Worm (Caenorhabditis elegans) whole organism, young adult: ENCODE data around the gene grl-12.
A peak's percentile ranks its signal among the peaks of the same experiment; 100 is the strongest.

Experiments
- D2030.7 ChIP-seq: fragments of 200-800 bp; sonication (Bioruptor generic); IDR thresholded peaks from 2 replicates; pipeline ENCODE4 v1.3.6; 2022; ENCODE audit warnings: missing genetic modification reagents, missing genetic modification characterization, missing compliant biosample characterization
- F10E7.11 ChIP-seq: sonication (generic microtip); optimal IDR thresholded peaks from 2 replicates; lab custom pipeline; 2017; ENCODE audit warnings: mild to moderate bottlenecking, missing genetic modification characterization, moderate library complexity, missing compliant biosample characterization
- F22D6.2 ChIP-seq: sonication (generic microtip); optimal IDR thresholded peaks from 2 replicates; lab custom pipeline; 2016; ENCODE audit warnings: mild to moderate bottlenecking, missing genetic modification characterization, missing compliant biosample characterization
- F39B2.1 ChIP-seq: fragments of 200-800 bp; sonication (Bioruptor generic); IDR thresholded peaks from 2 replicates; pipeline ENCODE4 v1.3.6; 2022; ENCODE audit warnings: missing genetic modification reagents, missing genetic modification characterization, missing compliant biosample characterization
- F52B5.7 ChIP-seq: sonication (generic microtip); optimal IDR thresholded peaks from 2 replicates; lab custom pipeline; 2016; ENCODE audit warnings: mild to moderate bottlenecking, missing genetic modification characterization, missing compliant biosample characterization
- F57A8.1 ChIP-seq: fragments of 200-800 bp; sonication (Bioruptor generic); optimal IDR thresholded peaks from 2 replicates; lab custom pipeline; 2018; ENCODE audit warnings: mild to moderate bottlenecking, missing genetic modification characterization, moderate library complexity, missing compliant biosample characterization
- K12H6.12 ChIP-seq: fragments of 200-800 bp; sonication (Bioruptor generic); optimal IDR thresholded peaks from 2 replicates; lab custom pipeline; 2018; ENCODE audit warnings: mild to moderate bottlenecking, missing genetic modification characterization, missing compliant biosample characterization
- Y53G8AR.9 ChIP-seq: fragments of 200-800 bp; sonication (Bioruptor generic); conservative IDR thresholded peaks from 2 replicates; pipeline ENCODE4 v1.3.6; 2022; ENCODE audit warnings: missing genetic modification reagents, missing genetic modification characterization, missing compliant biosample characterization
- Y79H2A.3 ChIP-seq: fragments of 200-800 bp; sonication (Bioruptor generic); conservative IDR thresholded peaks from 2 replicates; pipeline ENCODE4 v1.3.6; 2022; ENCODE audit warnings: missing genetic modification reagents, missing genetic modification characterization, missing compliant biosample characterization
- Y95B8A.8 ChIP-seq: fragments of 200-800 bp; sonication (Bioruptor generic); IDR thresholded peaks from 2 replicates; pipeline ENCODE4 v1.3.6; 2022; ENCODE audit warnings: missing genetic modification reagents, missing genetic modification characterization, missing compliant biosample characterization
- ama-1 ChIP-seq, 3 experiments: fragments of 150-350 bp in 1 of 3; sonication (generic microtip) in 2 of 3; optimal IDR thresholded peaks; 2 replicates each; lab custom pipeline; 2014 to 2018; ENCODE audit warnings: missing biosample characterization in 2 of 3, missing genetic modification characterization in 2 of 3, missing genetic modification reagents in 2 of 3
- attf-3 ChIP-seq: fragments of 200-800 bp; sonication (Bioruptor generic); conservative IDR thresholded peaks from 2 replicates; pipeline ENCODE4 v1.3.6; 2022; ENCODE audit warnings: missing genetic modification reagents, missing genetic modification characterization, missing compliant biosample characterization
- bed-1 ChIP-seq: fragments of 200-800 bp; sonication (Bioruptor generic); IDR thresholded peaks from 2 replicates; pipeline ENCODE4 v1.3.6; 2022; ENCODE audit warnings: missing genetic modification reagents, missing genetic modification characterization, missing compliant biosample characterization
- ceh-100 ChIP-seq: fragments of 200-800 bp; sonication (Bioruptor generic); IDR thresholded peaks from 2 replicates; pipeline ENCODE4 v1.3.6; 2022; ENCODE audit warnings: missing genetic modification reagents, missing genetic modification characterization, missing compliant biosample characterization
- ceh-27 ChIP-seq: fragments of 200-800 bp; sonication (Bioruptor generic); optimal IDR thresholded peaks from 2 replicates; lab custom pipeline; 2018; ENCODE audit warnings: mild to moderate bottlenecking, missing genetic modification characterization, moderate library complexity, missing compliant biosample characterization
- ceh-58 ChIP-seq: fragments of 200-800 bp; sonication (Bioruptor generic); IDR thresholded peaks from 2 replicates; pipeline ENCODE4 v1.3.6; 2022; ENCODE audit warnings: missing genetic modification characterization, missing compliant biosample characterization
- die-1 ChIP-seq: sonication (generic microtip); optimal IDR thresholded peaks from 2 replicates; lab custom pipeline; 2016; ENCODE audit warnings: missing genotype, mild to moderate bottlenecking, missing genetic modification characterization, missing compliant biosample characterization
- egl-18 ChIP-seq: fragments of 200-800 bp; sonication (Bioruptor generic); IDR thresholded peaks from 2 replicates; pipeline ENCODE4 v1.3.6; 2022; ENCODE audit warnings: missing genetic modification reagents, missing genetic modification characterization, missing compliant biosample characterization
- ekl-4 ChIP-seq: fragments of 200-800 bp; sonication (Bioruptor generic); IDR thresholded peaks from 2 replicates; pipeline ENCODE4 v1.3.6; 2022; ENCODE audit warnings: missing genetic modification reagents, missing genetic modification characterization, missing compliant biosample characterization
- him-1 ChIP-seq: sonication (generic microtip); optimal IDR thresholded peaks from 2 replicates; lab custom pipeline; 2016; ENCODE audit warnings: missing genotype, missing genetic modification reagents, missing genetic modification characterization, missing compliant biosample characterization
- hlh-12 ChIP-seq: sonication (generic microtip); optimal IDR thresholded peaks from 2 replicates; lab custom pipeline; 2016; ENCODE audit warnings: missing genetic modification characterization, missing compliant biosample characterization
- hrde-1 ChIP-seq: sonication (generic microtip); optimal IDR thresholded peaks from 2 replicates; lab custom pipeline; 2016; ENCODE audit warnings: missing genetic modification characterization, mild to moderate bottlenecking, missing compliant biosample characterization, moderate library complexity, missing genotype, missing genetic modification reagents, borderline replicate concordance
- let-526 ChIP-seq: fragments of 200-800 bp; sonication (Bioruptor generic); IDR thresholded peaks from 2 replicates; pipeline ENCODE4 v1.3.6; 2022; ENCODE audit warnings: missing genetic modification reagents, missing genetic modification characterization, missing compliant biosample characterization
- lin-40 ChIP-seq: sonication (generic microtip); optimal IDR thresholded peaks from 2 replicates; lab custom pipeline; 2016; ENCODE audit warnings: missing genetic modification characterization, mild to moderate bottlenecking, missing compliant biosample characterization, missing genotype, missing genetic modification reagents
- lin-54 ChIP-seq: fragments of 200-800 bp; sonication (Bioruptor generic); optimal IDR thresholded peaks from 2 replicates; lab custom pipeline; 2018; ENCODE audit warnings: mild to moderate bottlenecking, missing genetic modification characterization, missing compliant biosample characterization
- lsl-1 ChIP-seq: fragments of 200-800 bp; sonication (Bioruptor generic); optimal IDR thresholded peaks from 2 replicates; lab custom pipeline; 2018; ENCODE audit warnings: mild to moderate bottlenecking, missing genetic modification characterization, moderate library complexity, missing compliant biosample characterization
- madf-3 ChIP-seq: fragments of 200-800 bp; sonication (Bioruptor generic); IDR thresholded peaks from 2 replicates; pipeline ENCODE4 v1.3.6; 2022; ENCODE audit warnings: missing genetic modification reagents, missing genetic modification characterization, missing compliant biosample characterization
- madf-6 ChIP-seq: fragments of 200-800 bp; sonication (Bioruptor generic); IDR thresholded peaks from 2 replicates; pipeline ENCODE4 v1.3.6; 2022; ENCODE audit warnings: missing genetic modification reagents, missing genetic modification characterization, missing compliant biosample characterization
- nfyb-1 ChIP-seq: fragments of 200-800 bp; sonication (Bioruptor generic); IDR thresholded peaks from 2 replicates; pipeline ENCODE4 v1.3.6; 2022; ENCODE audit warnings: missing genetic modification reagents, missing genetic modification characterization, missing compliant biosample characterization
- nhr-27 ChIP-seq: fragments of 200-800 bp; sonication (Bioruptor generic); optimal IDR thresholded peaks from 2 replicates; lab custom pipeline; 2018; ENCODE audit warnings: mild to moderate bottlenecking, missing genetic modification characterization, moderate library complexity, missing compliant biosample characterization
- sdz-38 ChIP-seq: sonication (generic microtip); optimal IDR thresholded peaks from 2 replicates; lab custom pipeline; 2016; ENCODE audit warnings: missing genotype, missing genetic modification characterization, missing compliant biosample characterization
- somi-1 ChIP-seq: fragments of 200-800 bp; sonication (Bioruptor generic); optimal IDR thresholded peaks from 2 replicates; lab custom pipeline; 2018; ENCODE audit warnings: mild to moderate bottlenecking, missing genetic modification characterization, missing compliant biosample characterization
- tbp1 ChIP-seq: fragments of 200-800 bp; sonication (Bioruptor generic); optimal IDR thresholded peaks from 2 replicates; lab custom pipeline; 2018; ENCODE audit warnings: mild to moderate bottlenecking, missing genetic modification characterization, missing compliant biosample characterization
- tbx-9 ChIP-seq: sonication (generic microtip); optimal IDR thresholded peaks from 2 replicates; lab custom pipeline; 2016; ENCODE audit warnings: borderline replicate concordance, missing genetic modification characterization, inconsistent platforms, missing compliant biosample characterization
- unc-130 ChIP-seq: sonication (generic microtip); optimal IDR thresholded peaks from 2 replicates; lab custom pipeline; 2016; ENCODE audit warnings: missing genetic modification reagents, missing genetic modification characterization, missing compliant biosample characterization
- xnd-1 ChIP-seq: sonication (generic microtip); optimal IDR thresholded peaks from 2 replicates; lab custom pipeline; 2016; ENCODE audit warnings: missing genotype, missing genetic modification reagents, missing genetic modification characterization, missing compliant biosample characterization
- zfh-2 ChIP-seq: fragments of 200-800 bp; sonication (Bioruptor generic); conservative IDR thresholded peaks from 2 replicates; pipeline ENCODE4 v1.3.6; 2022; ENCODE audit warnings: missing genetic modification reagents, missing genetic modification characterization, missing compliant biosample characterization
- ztf-18 ChIP-seq: sonication (generic microtip); optimal IDR thresholded peaks from 2 replicates; lab custom pipeline; 2016; ENCODE audit warnings: missing genotype, mild to moderate bottlenecking, missing genetic modification characterization, missing compliant biosample characterization
- ztf-26 ChIP-seq: sonication (generic microtip); optimal IDR thresholded peaks from 2 replicates; lab custom pipeline; 2017; ENCODE audit warnings: missing genetic modification characterization, missing compliant biosample characterization

The grl-12 gene

DNA sequence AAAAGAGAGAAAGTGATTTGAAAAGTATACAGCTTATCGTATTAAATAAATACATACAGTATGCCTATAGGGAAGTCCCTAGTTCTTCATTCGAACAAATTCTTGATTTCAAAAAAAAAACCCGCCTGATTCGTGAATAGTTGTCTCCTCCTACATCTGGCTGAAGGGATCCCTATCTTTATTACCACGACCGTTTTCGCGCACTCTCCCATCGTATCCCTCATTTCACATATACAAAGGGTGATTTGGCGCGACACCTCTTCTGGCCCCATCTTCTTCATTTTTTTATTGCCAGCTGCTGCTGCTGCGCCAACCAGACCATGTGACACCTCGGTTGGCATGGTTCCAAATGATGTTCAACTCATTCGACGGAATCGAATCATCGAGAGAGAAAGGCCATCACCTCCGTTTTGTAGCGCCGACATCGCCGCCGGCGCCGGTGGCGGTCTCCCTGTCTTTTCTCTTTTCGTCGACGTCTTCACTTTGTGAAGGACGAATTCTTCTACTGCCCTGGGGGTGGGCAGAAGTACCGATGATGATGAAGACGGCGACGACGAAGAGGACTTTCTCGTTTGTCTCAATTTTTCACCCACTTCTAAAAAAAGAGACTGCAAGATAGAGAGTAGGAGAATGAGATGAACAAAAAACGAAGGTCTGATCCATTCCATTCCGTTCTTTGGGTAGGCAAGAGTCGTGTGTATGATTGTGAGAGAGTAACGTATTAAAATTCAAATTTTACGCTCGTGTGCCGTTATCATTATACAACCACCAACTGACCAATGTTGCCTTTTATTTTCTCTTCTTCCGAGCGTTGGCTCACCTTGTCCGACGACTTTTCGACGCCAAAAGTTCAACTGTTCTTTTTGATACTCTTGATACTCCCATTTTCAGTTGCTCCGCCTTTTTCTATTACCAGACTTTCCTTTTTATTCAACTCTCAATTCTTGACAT, 25.5 kb upstream of the grl-12 start:
- TF ChIP-seq nhr-27 (tag; lab: Kevin White, UChicago) (no peak), ama-1 (optimal IDR thresholded peaks at IDR 0.05; lab: Kevin White, UChicago) (no peak), ama-1 (GFP tag; optimal IDR thresholded peaks at IDR 0.05; lab: Kevin White, UChicago) (no peak), tbp1 (GFP tag; lab: Kevin White, UChicago) (no peak), somi-1 (GFP tag; lab: Kevin White, UChicago) (peak; percentile 40), madf-3 (GFP tag; lab: Robert Waterston, UW) (no peak), ztf-26 (tag; lab: Kevin White, UChicago) (peak; percentile 29), ceh-27 (GFP tag; lab: Kevin White, UChicago) (no peak), nfyb-1 (GFP tag; lab: Robert Waterston, UW) (0 out of 2 replicates have a peak, but pooled peaks have one; percentile 38), Y95B8A.8 (no peak), sdz-38 (tag; lab: Kevin White, UChicago) (no peak), ztf-18 (tag; lab: Kevin White, UChicago) (no peak), unc-130 (GFP tag; lab: Kevin White, UChicago) (no peak), zfh-2 (peak; percentile 68), F52B5.7 (tag; lab: Kevin White, UChicago) (no peak), let-526 (GFP tag; lab: Robert Waterston, UW) (no peak), hrde-1 (tag; lab: Kevin White, UChicago) (no peak), die-1 (no peak), lsl-1 (GFP tag; lab: Kevin White, UChicago) (no peak), D2030.7 (no peak), ekl-4 (no peak), lin-40 (tag; lab: Kevin White, UChicago) (peak; percentile 30), xnd-1 (tag; lab: Kevin White, UChicago) (no peak), ceh-100 (no peak), attf-3 (no peak), hlh-12 (tag; lab: Kevin White, UChicago) (no peak), Y79H2A.3 (no peak), egl-18 (GFP tag; lab: Robert Waterston, UW) (no peak), Y53G8AR.9 (no peak), F22D6.2 (tag; lab: Kevin White, UChicago) (no peak), him-1 (tag; lab: Kevin White, UChicago) (no peak), F10E7.11 (tag; lab: Kevin White, UChicago) (no peak), F57A8.1 (GFP tag; lab: Kevin White, UChicago) (no peak), bed-1 (no peak), madf-6 (no peak), lin-54 (GFP tag; lab: Kevin White, UChicago) (no peak), K12H6.12 (tag; lab: Kevin White, UChicago) (no peak), tbx-9 (tag; lab: Kevin White, UChicago) (no peak), F39B2.1 (GFP tag; lab: Robert Waterston, UW) (no peak), ceh-58 (no peak)
